Worm (Caenorhabditis elegans): ENCODE measurements around the gene F53C3.7.

DNA sequence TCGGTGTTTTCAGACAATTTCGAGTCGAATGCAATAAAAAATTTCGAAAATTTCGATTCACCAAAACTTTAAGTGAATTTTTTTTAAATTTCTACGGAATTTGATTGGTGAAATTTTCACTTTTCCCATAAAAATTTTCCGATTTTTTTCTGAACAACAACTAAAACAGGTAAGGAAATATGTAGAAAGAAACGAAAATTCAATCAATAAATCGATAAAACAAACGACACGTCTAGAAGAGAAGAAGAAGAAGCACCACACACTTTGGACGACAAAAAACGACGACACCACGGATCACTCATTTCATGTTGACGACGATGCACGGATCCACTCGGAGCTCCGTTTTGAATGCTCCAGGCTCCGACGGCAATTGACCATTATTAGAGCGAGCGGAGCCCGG lies 27.8 kb downstream of the F53C3.7 start:
- no peak for TF ChIP-seq tbx-11 (GFP tag; IDR thresholded peaks at IDR 0.05)
- TF ChIP-seq pes-1 (GFP tag; IDR thresholded peaks at IDR 0.05): no peak
- TF ChIP-seq sea-1 (GFP tag; conservative IDR thresholded peaks at IDR 0.05): no peak
- no peak for TF ChIP-seq ama-1 (optimal IDR thresholded peaks at IDR 0.05)
- no peak for TF ChIP-seq flt-1 (GFP tag; IDR thresholded peaks at IDR 0.05)
- no peak for TF ChIP-seq F13C5.2 (tag; optimal IDR thresholded peaks at IDR 0.05)
- no peak for TF ChIP-seq hmbx-1 (tag; optimal IDR thresholded peaks at IDR 0.05)
- no peak for TF ChIP-seq hmg-4 (GFP tag; optimal IDR thresholded peaks at IDR 0.05)
- TF ChIP-seq scrt-1 (GFP tag; IDR thresholded peaks at IDR 0.05): no peak

Measured in whole organism, early embryonic.